Worm (Caenorhabditis elegans) whole organism, L3 larva: ENCODE data around the gene Y55B1BR.8.

ENCODE experiments used
- ama-1 ChIP-seq: fragments of 150-350 bp; optimal IDR thresholded peaks from 2 replicates; lab custom pipeline; 2018
- daf-12 ChIP-seq: fragments of 150-350 bp; optimal IDR thresholded peaks from 2 replicates; lab custom pipeline; 2014; ENCODE audit warnings: missing biosample characterization, missing genetic modification reagents, missing genetic modification characterization
- egl-27 ChIP-seq: sonication (generic microtip); optimal IDR thresholded peaks from 4 replicates; lab custom pipeline; 2017; ENCODE audit warnings: missing biosample characterization, missing genetic modification reagents, missing genetic modification characterization
- elt-1 ChIP-seq: fragments of 150-350 bp; optimal IDR thresholded peaks from 2 replicates; lab custom pipeline; 2014; ENCODE audit warnings: missing biosample characterization, missing genetic modification characterization
- elt-2 ChIP-seq: sonication (generic microtip); optimal IDR thresholded peaks from 2 replicates; lab custom pipeline; 2016; ENCODE audit warnings: missing genetic modification reagents, mild to moderate bottlenecking, missing genetic modification characterization, missing compliant biosample characterization
- lin-39 ChIP-seq: fragments of 150-350 bp; optimal IDR thresholded peaks from 2 replicates; lab custom pipeline; 2018; ENCODE audit warnings: missing biosample characterization, missing genetic modification reagents, missing genetic modification characterization
- mdl-1 ChIP-seq: fragments of 150-350 bp; optimal IDR thresholded peaks from 2 replicates; lab custom pipeline; 2014; ENCODE audit warnings: missing biosample characterization, missing genetic modification characterization
- nhr-23 ChIP-seq: fragments of 150-350 bp; optimal IDR thresholded peaks from 2 replicates; lab custom pipeline; 2014; ENCODE audit warnings: missing biosample characterization, missing genetic modification reagents, missing genetic modification characterization
- nhr-67 ChIP-seq: fragments of 150-350 bp; optimal IDR thresholded peaks from 2 replicates; lab custom pipeline; 2014; ENCODE audit warnings: missing biosample characterization, missing genetic modification characterization
- skn-1 ChIP-seq: fragments of 150-350 bp; optimal IDR thresholded peaks from 2 replicates; lab custom pipeline; 2014; ENCODE audit warnings: missing biosample characterization, missing genetic modification characterization
- unc-39 ChIP-seq: sonication (generic microtip); optimal IDR thresholded peaks from 4 replicates; lab custom pipeline; 2017; ENCODE audit warnings: missing biosample characterization, missing genetic modification characterization
- ztf-11 ChIP-seq: fragments of 150-350 bp; optimal IDR thresholded peaks from 2 replicates; lab custom pipeline; 2014; ENCODE audit warnings: missing biosample characterization, missing genetic modification characterization

- TF ChIP-seq skn-1 (tag; lab: Kevin White, UChicago) (no peak), unc-39 (tag; lab: Kevin White, UChicago) (no peak), mdl-1 (tag; lab: Kevin White, UChicago) (no peak), lin-39 (tag; lab: Kevin White, UChicago) (no peak), ama-1 (lab: Kevin White, UChicago) (no peak), elt-1 (tag; lab: Kevin White, UChicago) (no peak), nhr-23 (tag; lab: Kevin White, UChicago) (no peak), daf-12 (tag; lab: Kevin White, UChicago) (no peak), nhr-67 (tag; lab: Kevin White, UChicago) (no peak), egl-27 (tag; lab: Kevin White, UChicago) (no peak), elt-2 (tag; lab: Kevin White, UChicago) (no peak), ztf-11 (tag; lab: Kevin White, UChicago) (no peak)
Observed at ce11 chrIII:423875-424274, 20.3 kb upstream of the Y55B1BR.8 start.
